Fruit fly (Drosophila melanogaster) whole organism, pupa: ENCODE results near the gene Orc5.

Experiments used
- CG10348 ChIP-seq: fragments of 200-800 bp; sonication (Bioruptor generic); IDR thresholded peaks from 2 replicates; pipeline ENCODE4 v1.3.6; 2022; ENCODE audit warnings: missing biosample characterization, missing genetic modification characterization
- CG12605 ChIP-seq: fragments of 200-800 bp; sonication (Bioruptor generic); IDR thresholded peaks from 2 replicates; pipeline ENCODE4 v1.3.6; 2022; ENCODE audit warnings: missing biosample characterization, missing genetic modification characterization
- CG15710 ChIP-seq: fragments of 200-800 bp; sonication (Bioruptor generic); optimal IDR thresholded peaks from 2 replicates; lab custom pipeline; 2018; ENCODE audit warnings: missing biosample characterization, mild to moderate bottlenecking, missing genetic modification characterization, moderate library complexity
- CG34367 ChIP-seq: fragments of 200-800 bp; sonication (Bioruptor generic); optimal IDR thresholded peaks from 2 replicates; lab custom pipeline; 2018; ENCODE audit warnings: missing biosample characterization, mild to moderate bottlenecking, missing genetic modification characterization
- CG8159 ChIP-seq: fragments of 200-800 bp; sonication (Bioruptor generic); optimal IDR thresholded peaks from 3 replicates; lab custom pipeline; 2018; ENCODE audit warnings: missing biosample characterization, mild to moderate bottlenecking, missing genetic modification characterization, moderate library complexity
- CG8301 ChIP-seq: fragments of 200-800 bp; sonication (Bioruptor generic); optimal IDR thresholded peaks from 2 replicates; lab custom pipeline; 2018; ENCODE audit warnings: missing biosample characterization, mild to moderate bottlenecking, missing genetic modification characterization
- CG9948 ChIP-seq: fragments of 200-800 bp; sonication (Bioruptor generic); optimal IDR thresholded peaks from 2 replicates; lab custom pipeline; 2018; ENCODE audit warnings: missing biosample characterization, mild to moderate bottlenecking, missing genetic modification characterization, moderate library complexity
- D1 ChIP-seq: fragments of 200-800 bp; sonication (Bioruptor generic); optimal IDR thresholded peaks from 2 replicates; lab custom pipeline; 2018; ENCODE audit warnings: missing biosample characterization, mild to moderate bottlenecking, missing genetic modification characterization, moderate library complexity
- EcR ChIP-seq: fragments of 200-800 bp; sonication (Bioruptor generic); optimal IDR thresholded peaks from 3 replicates; lab custom pipeline; 2019; ENCODE audit warnings: missing biosample characterization, missing genetic modification characterization, mild to moderate bottlenecking, moderate library complexity, missing genetic modification reagents
- Ets98B ChIP-seq: fragments of 200-800 bp; sonication (Bioruptor generic); IDR thresholded peaks from 2 replicates; pipeline ENCODE4 v1.3.6; 2022; ENCODE audit warnings: missing biosample characterization, missing genetic modification characterization
- Pif1B ChIP-seq: fragments of 200-800 bp; sonication (Bioruptor generic); optimal IDR thresholded peaks from 3 replicates; lab custom pipeline; 2016; ENCODE audit warnings: missing biosample characterization, missing genetic modification characterization
- Snoo ChIP-seq: fragments of 200-800 bp; sonication (Bioruptor generic); optimal IDR thresholded peaks from 3 replicates; lab custom pipeline; 2017; ENCODE audit warnings: missing biosample characterization, mild to moderate bottlenecking, missing genetic modification characterization, inconsistent platforms
- fd96Ca ChIP-seq: fragments of 200-800 bp; sonication (Bioruptor generic); IDR thresholded peaks from 3 replicates; pipeline ENCODE4 v1.3.6; 2022; ENCODE audit warnings: missing biosample characterization, missing genetic modification characterization
- gl ChIP-seq: fragments of 200-800 bp; sonication (Bioruptor generic); optimal IDR thresholded peaks from 2 replicates; lab custom pipeline; 2018; ENCODE audit warnings: missing biosample characterization, mild to moderate bottlenecking, missing genetic modification characterization

DNA sequence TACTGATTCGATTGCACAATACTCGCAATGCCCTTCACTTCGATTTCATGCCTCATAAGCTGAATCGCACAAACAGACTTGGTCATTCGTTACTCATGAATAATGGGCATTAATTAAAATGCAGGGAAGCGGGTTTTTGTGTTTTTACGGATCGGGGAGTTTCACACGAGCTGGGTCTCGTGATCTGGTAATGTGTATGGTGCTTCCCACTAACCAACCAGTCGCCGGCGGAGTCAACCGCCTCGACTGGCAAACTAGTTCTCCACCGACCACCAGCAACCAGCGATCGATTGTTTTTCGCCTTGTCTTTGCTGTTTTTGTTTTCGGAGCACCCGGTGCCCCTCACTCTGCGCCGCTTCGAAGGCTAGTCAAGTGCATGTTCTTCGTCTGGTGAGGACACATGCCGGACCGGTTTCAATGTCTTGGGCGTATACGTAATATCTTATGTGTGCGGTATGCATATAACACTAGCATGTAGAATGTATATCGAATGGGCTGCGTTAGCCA lies 25.0 kb upstream of the Orc5 start:
- no peak for TF ChIP-seq CG15710 (tag; lab: Kevin White, UChicago)
- TF ChIP-seq CG8159 (tag; lab: Kevin White, UChicago), result no peak
- TF ChIP-seq fd96Ca (GFP tag; lab: Robert Waterston, UW), result peak; percentile 46; the same call in 1 of the 3 replicates
- TF ChIP-seq D1 (tag; lab: Kevin White, UChicago), result no peak
- no peak for TF ChIP-seq Snoo (tag; lab: Kevin White, UChicago)
- TF ChIP-seq Ets98B (GFP tag; lab: Robert Waterston, UW), result peak; percentile 46; the same call in 1 of the 2 replicates
- no peak for TF ChIP-seq CG34367 (tag; lab: Kevin White, UChicago)
- TF ChIP-seq CG12605 (GFP tag; lab: Robert Waterston, UW), result no peak
- TF ChIP-seq CG10348, result no peak
- peak; percentile 37 for TF ChIP-seq gl (tag; lab: Kevin White, UChicago)
- TF ChIP-seq Pif1B (GFP tag; lab: Kevin White, UChicago), result no peak
- TF ChIP-seq CG8301, result no peak
- TF ChIP-seq CG9948, result no peak
- peak; percentile 90 for TF ChIP-seq EcR (GFP tag; lab: Kevin White, UChicago)
